Worm (Caenorhabditis elegans) whole organism, late embryonic: ENCODE measurements around the gene F35C11.6.
A peak's percentile ranks its signal among the peaks of the same experiment; 100 is the strongest.

ENCODE experiments used
- F13H6.1 ChIP-seq: sonication (generic microtip); optimal IDR thresholded peaks from 2 replicates; lab custom pipeline; 2016; ENCODE audit warnings: missing genetic modification characterization, missing compliant biosample characterization
- K09A11.1 ChIP-seq: sonication (generic microtip); optimal IDR thresholded peaks from 2 replicates; lab custom pipeline; 2017; ENCODE audit warnings: antibody characterized with exemption, mild to moderate bottlenecking, missing genetic modification characterization, missing compliant biosample characterization; ENCODE audit not compliant: insufficient read depth
- T23F11.4 ChIP-seq: fragments of 200-800 bp; sonication (Bioruptor generic); optimal IDR thresholded peaks from 2 replicates; lab custom pipeline; 2018; ENCODE audit warnings: mild to moderate bottlenecking, missing genetic modification characterization, missing compliant biosample characterization
- ama-1 ChIP-seq: fragments of 150-350 bp; optimal IDR thresholded peaks from 2 replicates; lab custom pipeline; 2014
- ceh-14 ChIP-seq: sonication (generic microtip); optimal IDR thresholded peaks from 2 replicates; lab custom pipeline; 2016; ENCODE audit warnings: missing genotype, missing genetic modification characterization, missing compliant biosample characterization
- ceh-19 ChIP-seq: fragments of 200-800 bp; sonication (Bioruptor generic); optimal IDR thresholded peaks from 2 replicates; lab custom pipeline; 2018; ENCODE audit warnings: mild to moderate bottlenecking, missing genetic modification characterization, missing compliant biosample characterization
- ceh-2 ChIP-seq: sonication (generic microtip); optimal IDR thresholded peaks from 2 replicates; lab custom pipeline; 2016; ENCODE audit warnings: missing genotype, missing genetic modification characterization, missing compliant biosample characterization
- ceh-24 ChIP-seq: sonication (generic microtip); optimal IDR thresholded peaks from 2 replicates; lab custom pipeline; 2016; ENCODE audit warnings: mild to moderate bottlenecking, missing genetic modification characterization, missing compliant biosample characterization
- ceh-30 ChIP-seq: fragments of 150-350 bp; optimal IDR thresholded peaks from 2 replicates; lab custom pipeline; 2014; ENCODE audit warnings: missing biosample characterization, missing genetic modification characterization
- ceh-31 ChIP-seq: sonication (generic microtip); optimal IDR thresholded peaks from 2 replicates; lab custom pipeline; 2016; ENCODE audit warnings: missing genetic modification characterization, missing compliant biosample characterization
- ceh-34 ChIP-seq: sonication (generic microtip); optimal IDR thresholded peaks from 2 replicates; lab custom pipeline; 2016; ENCODE audit warnings: mild to moderate bottlenecking, missing genetic modification characterization, missing compliant biosample characterization
- che-1 ChIP-seq: sonication (generic microtip); optimal IDR thresholded peaks from 2 replicates; lab custom pipeline; 2016; ENCODE audit warnings: mild to moderate bottlenecking, missing genetic modification characterization, missing compliant biosample characterization
- dmd-4 ChIP-seq: sonication (generic microtip); optimal IDR thresholded peaks from 2 replicates; lab custom pipeline; 2016; ENCODE audit warnings: borderline replicate concordance, missing genetic modification characterization, missing compliant biosample characterization
- elt-2 ChIP-seq: sonication (generic microtip); optimal IDR thresholded peaks from 2 replicates; lab custom pipeline; 2016; ENCODE audit warnings: missing genetic modification reagents, missing genetic modification characterization, missing compliant biosample characterization
- elt-4 ChIP-seq: sonication (generic microtip); optimal IDR thresholded peaks from 2 replicates; lab custom pipeline; 2016; ENCODE audit warnings: missing genetic modification characterization, missing compliant biosample characterization
- eyg-1 ChIP-seq: sonication (generic microtip); optimal IDR thresholded peaks from 2 replicates; lab custom pipeline; 2016; ENCODE audit warnings: missing genotype, missing genetic modification characterization, missing compliant biosample characterization
- fkh-6 ChIP-seq: sonication (generic microtip); optimal IDR thresholded peaks from 2 replicates; lab custom pipeline; 2016; ENCODE audit warnings: missing genetic modification characterization, missing compliant biosample characterization
- gmeb-2 ChIP-seq: sonication (generic microtip); optimal IDR thresholded peaks from 2 replicates; lab custom pipeline; 2016; ENCODE audit warnings: missing genetic modification characterization, inconsistent platforms, missing compliant biosample characterization
- lim-6 ChIP-seq: sonication (generic microtip); optimal IDR thresholded peaks from 2 replicates; lab custom pipeline; 2016; ENCODE audit warnings: missing genetic modification characterization, missing compliant biosample characterization
- madf-2 ChIP-seq: sonication (generic microtip); optimal IDR thresholded peaks from 2 replicates; lab custom pipeline; 2017; ENCODE audit warnings: missing genetic modification characterization, missing compliant biosample characterization
- mec-3 ChIP-seq: sonication (generic microtip); optimal IDR thresholded peaks from 2 replicates; lab custom pipeline; 2016; ENCODE audit warnings: borderline replicate concordance, missing genetic modification characterization, missing compliant biosample characterization
- nfya-1 ChIP-seq: sonication (generic microtip); optimal IDR thresholded peaks from 2 replicates; lab custom pipeline; 2017; ENCODE audit warnings: missing genetic modification characterization, mild to moderate bottlenecking, missing compliant biosample characterization, antibody characterized with exemption, moderate library complexity
- npax-4 ChIP-seq: sonication (generic microtip); optimal IDR thresholded peaks from 2 replicates; lab custom pipeline; 2016; ENCODE audit warnings: missing genetic modification characterization, missing compliant biosample characterization
- pag-3 ChIP-seq: sonication (generic microtip); optimal IDR thresholded peaks from 2 replicates; lab custom pipeline; 2016; ENCODE audit warnings: missing compliant biosample characterization, missing genetic modification characterization, borderline replicate concordance
- pax-1 ChIP-seq: fragments of 150-350 bp; optimal IDR thresholded peaks from 2 replicates; lab custom pipeline; 2014; ENCODE audit warnings: missing biosample characterization, missing genetic modification characterization
- pha-2 ChIP-seq: sonication (generic microtip); optimal IDR thresholded peaks from 2 replicates; lab custom pipeline; 2017; ENCODE audit warnings: mild to moderate bottlenecking, missing genetic modification characterization, missing compliant biosample characterization
- pros-1 ChIP-seq: fragments of 150-350 bp; optimal IDR thresholded peaks from 2 replicates; lab custom pipeline; 2014; ENCODE audit warnings: missing biosample characterization, missing genetic modification reagents, missing genetic modification characterization
- ref-2 ChIP-seq: sonication (generic microtip); optimal IDR thresholded peaks from 2 replicates; lab custom pipeline; 2016; ENCODE audit warnings: missing genetic modification characterization, missing compliant biosample characterization
- sdc-2 ChIP-seq: sonication (generic microtip); optimal IDR thresholded peaks from 2 replicates; lab custom pipeline; 2016; ENCODE audit warnings: missing genotype, missing genetic modification characterization, missing compliant biosample characterization
- sox-2 ChIP-seq: fragments of 200-800 bp; sonication (Bioruptor generic); IDR thresholded peaks from 2 replicates; pipeline ENCODE4 v1.3.6; 2022; ENCODE audit warnings: missing genetic modification reagents, missing genetic modification characterization, missing compliant biosample characterization
- tbx-2 ChIP-seq: sonication (generic microtip); optimal IDR thresholded peaks from 2 replicates; lab custom pipeline; 2016; ENCODE audit warnings: missing genetic modification characterization, missing compliant biosample characterization
- tbx-7 ChIP-seq: sonication (generic microtip); optimal IDR thresholded peaks from 2 replicates; lab custom pipeline; 2016; ENCODE audit warnings: missing genotype, missing genetic modification characterization, missing compliant biosample characterization
- unc-42 ChIP-seq: sonication (generic microtip); optimal IDR thresholded peaks from 2 replicates; lab custom pipeline; 2016; ENCODE audit warnings: missing genotype, missing genetic modification characterization, missing compliant biosample characterization
- zip-5 ChIP-seq: sonication (generic microtip); optimal IDR thresholded peaks from 2 replicates; lab custom pipeline; 2016; ENCODE audit warnings: missing genetic modification characterization, missing compliant biosample characterization

F35C11.6 gene

DNA sequence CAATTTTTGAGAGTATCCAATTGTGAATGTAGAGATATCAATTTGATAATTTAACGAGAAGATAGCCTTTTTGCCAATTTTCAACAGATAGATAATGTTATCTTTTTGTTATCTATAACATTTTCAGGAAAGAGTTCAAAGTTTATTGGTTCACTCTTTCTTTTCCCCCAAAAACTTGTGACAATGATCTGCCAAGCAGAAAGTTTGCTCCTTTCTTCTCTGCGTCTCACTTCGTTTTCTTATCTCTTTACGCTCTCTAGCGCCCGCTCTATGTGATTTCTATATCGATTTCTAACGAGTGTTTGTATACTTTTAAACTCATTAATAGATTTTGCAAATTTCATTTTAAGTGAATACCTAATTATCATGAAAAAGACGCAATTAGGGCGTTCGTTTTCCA lies 32.5 kb downstream of the F35C11.6 start:
- TF ChIP-seq elt-2 (tag; lab: Kevin White, UChicago) (peak; percentile 83), pax-1 (no peak)

- TF ChIP-seq ama-1 (lab: Kevin White, UChicago), result no peak
- no peak for TF ChIP-seq nfya-1
- no peak for TF ChIP-seq F13H6.1 (tag; lab: Kevin White, UChicago)
- TF ChIP-seq ceh-19 (GFP tag; lab: Kevin White, UChicago), result no peak
- TF ChIP-seq pros-1 (tag; lab: Kevin White, UChicago), result no peak
- TF ChIP-seq ceh-14 (tag; lab: Kevin White, UChicago), result no peak
- no peak for TF ChIP-seq sdc-2
- no peak for TF ChIP-seq dmd-4 (tag; lab: Kevin White, UChicago)
- no peak for TF ChIP-seq ceh-34
- TF ChIP-seq K09A11.1 (tag; lab: Kevin White, UChicago), result no peak
- no peak for TF ChIP-seq fkh-6
- no peak for TF ChIP-seq ref-2 (tag; lab: Kevin White, UChicago)
- TF ChIP-seq zip-5 (tag; lab: Kevin White, UChicago), result no peak
- no peak for TF ChIP-seq pag-3 (tag; lab: Kevin White, UChicago)
- no peak for TF ChIP-seq gmeb-2 (tag; lab: Kevin White, UChicago)
- TF ChIP-seq, all 69 proteins: peak for 0
Measured at ce11 chrII:8225914-8226313, 33.0 kb downstream of the F35C11.6 start.

DNA sequence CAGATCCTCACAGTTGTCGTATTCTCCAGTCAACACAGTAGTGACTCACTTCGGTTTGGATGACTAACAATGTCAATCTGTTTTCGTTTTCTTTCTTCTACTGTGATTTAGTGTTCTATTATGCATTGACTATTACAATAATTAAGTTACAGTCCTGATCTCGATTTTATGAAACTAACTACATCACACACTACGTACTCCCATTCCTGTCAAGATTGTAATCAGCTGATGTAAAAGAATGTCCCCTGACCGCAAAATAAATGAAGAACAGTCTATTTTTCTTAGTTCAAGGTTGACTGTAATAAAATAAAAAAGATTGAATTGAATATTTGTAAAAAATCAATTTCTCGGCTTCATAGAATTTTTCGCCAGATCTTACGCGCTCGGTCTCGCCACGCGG lies 33.6 kb downstream of the F35C11.6 start:
- TF ChIP-seq madf-2 (tag; lab: Kevin White, UChicago) (no peak), sox-2 (GFP tag; lab: Robert Waterston, UW) (no peak), fkh-6 (no peak), elt-4 (tag; lab: Kevin White, UChicago) (no peak)
- TF ChIP-seq, all 69 proteins: peak for 0

DNA sequence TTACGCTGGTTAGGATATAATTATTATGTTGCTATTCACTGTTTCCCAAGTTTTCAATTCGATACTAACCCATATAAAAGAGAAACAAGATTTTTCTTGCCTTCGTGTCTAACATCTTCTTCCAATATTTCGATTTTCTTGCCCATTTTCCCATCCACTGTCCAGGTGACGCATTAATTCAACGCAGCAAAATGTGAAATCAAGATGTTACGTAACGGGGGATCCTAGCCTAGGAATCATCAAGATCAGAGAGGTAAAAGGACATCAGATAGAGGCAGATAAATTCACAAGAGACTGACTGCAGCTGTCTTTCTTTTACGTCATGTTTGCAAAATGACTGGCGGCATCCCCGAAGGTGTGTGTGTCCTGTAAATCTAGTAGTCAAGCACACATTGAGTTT lies 34.3 kb downstream of the F35C11.6 start:
- TF ChIP-seq pros-1 (tag; lab: Kevin White, UChicago) (no peak), che-1 (tag; lab: Kevin White, UChicago) (no peak), ceh-24 (no peak), ceh-31 (tag; lab: Kevin White, UChicago) (no peak), T23F11.4 (GFP tag; lab: Kevin White, UChicago) (no peak), tbx-7 (tag; lab: Kevin White, UChicago) (no peak), K09A11.1 (tag; lab: Kevin White, UChicago) (no peak), ref-2 (tag; lab: Kevin White, UChicago) (no peak), pha-2 (tag; lab: Kevin White, UChicago) (no peak), ceh-30 (tag; lab: Kevin White, UChicago) (no peak), mec-3 (tag; lab: Kevin White, UChicago) (no peak), ceh-2 (no peak), eyg-1 (tag; lab: Kevin White, UChicago) (no peak), npax-4 (tag; lab: Kevin White, UChicago) (no peak), tbx-2 (tag; lab: Kevin White, UChicago) (no peak), F13H6.1 (tag; lab: Kevin White, UChicago) (no peak), pax-1 (no peak), lim-6 (tag; lab: Kevin White, UChicago) (no peak), gmeb-2 (tag; lab: Kevin White, UChicago) (no peak)

DNA sequence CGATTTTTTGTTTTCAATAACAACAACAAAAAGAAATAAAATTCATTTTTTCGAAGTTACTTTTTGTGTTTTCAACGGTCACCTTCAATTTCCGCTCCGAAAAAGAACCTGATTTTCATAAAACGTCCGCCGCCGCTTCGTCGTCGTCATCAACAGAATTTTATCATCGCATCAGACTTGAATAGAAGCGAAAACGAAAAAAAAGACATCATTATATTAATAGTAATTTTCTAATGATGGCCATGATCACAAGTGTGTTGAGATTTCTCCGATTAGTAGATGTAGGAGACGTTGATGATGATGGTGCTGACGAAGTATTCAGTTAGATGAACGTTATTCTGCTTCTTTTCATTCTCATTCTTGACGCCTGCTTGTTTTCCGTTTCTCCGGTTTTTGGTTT lies 35.0 kb downstream of the F35C11.6 start:
- TF ChIP-seq unc-42 (tag; lab: Kevin White, UChicago) (no peak), pax-1 (no peak), che-1 (tag; lab: Kevin White, UChicago) (no peak)
